Fruit fly (Drosophila melanogaster) whole organism, embryonic: ENCODE measurements around the gene Spec2.
A peak's percentile ranks its signal among the peaks of the same experiment; 100 is the strongest.

Experiments used
- Aef1 ChIP-seq: fragments of 200-800 bp; sonication (Bioruptor generic); IDR thresholded peaks from 3 replicates; pipeline ENCODE4 v1.3.6; 2022; ENCODE audit warnings: missing biosample characterization, missing genetic modification characterization
- Atf-2 ChIP-seq: fragments of 200-800 bp; sonication (Bioruptor generic); optimal IDR thresholded peaks from 2 replicates; lab custom pipeline; 2016; ENCODE audit warnings: missing biosample characterization, missing genetic modification characterization
- BEAF-32 ChIP-seq: fragments of 200-800 bp; sonication (Bioruptor generic); optimal IDR thresholded peaks from 3 replicates; lab custom pipeline; 2017; ENCODE audit warnings: missing biosample characterization, missing genetic modification characterization, mild to moderate bottlenecking, moderate library complexity, missing genetic modification reagents
- Bteb2 ChIP-seq: fragments of 200-800 bp; sonication (Bioruptor generic); optimal IDR thresholded peaks from 2 replicates; lab custom pipeline; 2016; ENCODE audit warnings: missing biosample characterization, missing genetic modification characterization
- CG10366 ChIP-seq: fragments of 200-800 bp; sonication (Bioruptor generic); IDR thresholded peaks from 2 replicates; pipeline ENCODE4 v1.3.6; 2022; ENCODE audit warnings: missing biosample characterization, missing genetic modification characterization
- CG10462 ChIP-seq: fragments of 200-800 bp; sonication (Bioruptor generic); optimal IDR thresholded peaks from 2 replicates; lab custom pipeline; 2016; ENCODE audit warnings: missing biosample characterization, missing genetic modification characterization
- CG11093 ChIP-seq: fragments of 200-800 bp; sonication (Bioruptor generic); IDR thresholded peaks from 3 replicates; pipeline ENCODE4 v1.3.6; 2022; ENCODE audit warnings: missing biosample characterization, missing genetic modification characterization
- CG11456 ChIP-seq: fragments of 200-800 bp; sonication (Bioruptor generic); IDR thresholded peaks from 3 replicates; pipeline ENCODE4 v1.3.6; 2022; ENCODE audit warnings: missing biosample characterization, missing genetic modification characterization
- CG11723 ChIP-seq: fragments of 200-800 bp; sonication (Bioruptor generic); optimal IDR thresholded peaks from 2 replicates; lab custom pipeline; 2017; ENCODE audit warnings: missing biosample characterization, mild to moderate bottlenecking, missing genetic modification characterization
- CG12219 ChIP-seq: fragments of 200-800 bp; sonication (Bioruptor generic); optimal IDR thresholded peaks from 3 replicates; lab custom pipeline; 2018; ENCODE audit warnings: missing biosample characterization, mild to moderate bottlenecking, missing genetic modification characterization
- CG13894 ChIP-seq: fragments of 200-800 bp; sonication (Bioruptor generic); optimal IDR thresholded peaks from 3 replicates; lab custom pipeline; 2018; ENCODE audit warnings: missing biosample characterization, mild to moderate bottlenecking, missing genetic modification characterization, moderate library complexity
- CG15269 ChIP-seq: fragments of 200-800 bp; sonication (Bioruptor generic); optimal IDR thresholded peaks from 2 replicates; lab custom pipeline; 2018; ENCODE audit warnings: missing biosample characterization, mild to moderate bottlenecking, missing genetic modification characterization, moderate library complexity
- CG1529 ChIP-seq: fragments of 200-800 bp; sonication (Bioruptor generic); optimal IDR thresholded peaks from 3 replicates; lab custom pipeline; 2018; ENCODE audit warnings: missing biosample characterization, missing genetic modification characterization
- CG16779 ChIP-seq: fragments of 200-800 bp; sonication (Bioruptor generic); IDR thresholded peaks from 2 replicates; pipeline ENCODE4 v1.3.6; 2022; ENCODE audit warnings: missing biosample characterization, missing genetic modification characterization
- CG18011 ChIP-seq: fragments of 200-800 bp; sonication (Bioruptor generic); optimal IDR thresholded peaks from 2 replicates; lab custom pipeline; 2017; ENCODE audit warnings: missing biosample characterization, missing genetic modification characterization, mild to moderate bottlenecking, moderate library complexity, missing genotype
- CG18262 ChIP-seq: fragments of 200-800 bp; optimal IDR thresholded peaks from 3 replicates; lab custom pipeline; 2019; ENCODE audit warnings: missing biosample characterization, mild to moderate bottlenecking, missing genetic modification characterization, moderate library complexity
- CG18619 ChIP-seq: fragments of 200-800 bp; sonication (Bioruptor generic); optimal IDR thresholded peaks from 3 replicates; lab custom pipeline; 2017; ENCODE audit warnings: missing biosample characterization, mild to moderate bottlenecking, missing genetic modification characterization
- CG30403 ChIP-seq: fragments of 200-800 bp; sonication (Bioruptor generic); optimal IDR thresholded peaks from 3 replicates; lab custom pipeline; 2016; ENCODE audit warnings: missing biosample characterization, missing genetic modification characterization
- CG3407 ChIP-seq: fragments of 200-800 bp; sonication (Bioruptor generic); optimal IDR thresholded peaks from 2 replicates; lab custom pipeline; 2018; ENCODE audit warnings: missing biosample characterization, mild to moderate bottlenecking, missing genetic modification characterization
- CG34422 ChIP-seq: fragments of 200-800 bp; sonication (Bioruptor generic); IDR thresholded peaks from 3 replicates; pipeline ENCODE4 v1.3.6; 2022; ENCODE audit warnings: missing biosample characterization, missing genetic modification characterization
- CG43689 ChIP-seq: fragments of 200-800 bp; sonication (Bioruptor generic); IDR thresholded peaks from 2 replicates; pipeline ENCODE4 v1.3.6; 2022; ENCODE audit warnings: missing biosample characterization, missing genetic modification characterization
- CG4730 ChIP-seq: fragments of 200-800 bp; sonication (Bioruptor generic); IDR thresholded peaks from 2 replicates; pipeline ENCODE4 v1.3.6; 2022; ENCODE audit warnings: missing biosample characterization, missing genetic modification characterization
- CG4820 ChIP-seq: fragments of 200-800 bp; sonication (Bioruptor generic); optimal IDR thresholded peaks from 3 replicates; lab custom pipeline; 2016; ENCODE audit warnings: missing biosample characterization, missing genetic modification characterization
- CG6254 ChIP-seq: fragments of 200-800 bp; sonication (Bioruptor generic); optimal IDR thresholded peaks from 3 replicates; lab custom pipeline; 2017; ENCODE audit warnings: mild to moderate bottlenecking, missing biosample characterization, missing genetic modification reagents, missing genetic modification characterization
- CG7372 ChIP-seq: fragments of 200-800 bp; sonication (Bioruptor generic); IDR thresholded peaks from 2 replicates; pipeline ENCODE4 v1.3.6; 2022; ENCODE audit warnings: missing biosample characterization, missing genetic modification characterization
- CG7928 ChIP-seq: fragments of 200-800 bp; sonication (Bioruptor generic); optimal IDR thresholded peaks from 2 replicates; lab custom pipeline; 2017; ENCODE audit warnings: missing biosample characterization, mild to moderate bottlenecking, missing genetic modification characterization
- Camta ChIP-seq: fragments of 200-800 bp; sonication (Bioruptor generic); optimal IDR thresholded peaks from 2 replicates; lab custom pipeline; 2016; ENCODE audit warnings: missing biosample characterization, missing genetic modification characterization
- CkIIα-i1 ChIP-seq: fragments of 200-800 bp; sonication (Bioruptor generic); IDR thresholded peaks from 2 replicates; pipeline ENCODE4 v1.3.6; 2022; ENCODE audit warnings: missing biosample characterization, missing genetic modification characterization
- Doc2 ChIP-seq: fragments of 200-800 bp; sonication (Bioruptor generic); IDR thresholded peaks from 2 replicates; pipeline ENCODE4 v1.3.6; 2022; ENCODE audit warnings: missing biosample characterization, missing genetic modification characterization
- Fer2 ChIP-seq: fragments of 200-800 bp; sonication (Bioruptor generic); optimal IDR thresholded peaks from 2 replicates; lab custom pipeline; 2018; ENCODE audit warnings: missing biosample characterization, mild to moderate bottlenecking, missing genetic modification characterization, moderate library complexity
- Gsc ChIP-seq: fragments of 200-800 bp; sonication (Bioruptor generic); IDR thresholded peaks from 2 replicates; pipeline ENCODE4 v1.3.6; 2022; ENCODE audit warnings: missing biosample characterization, missing genetic modification characterization
- Hey ChIP-seq: fragments of 200-800 bp; sonication (Bioruptor generic); optimal IDR thresholded peaks from 3 replicates; lab custom pipeline; 2018; ENCODE audit warnings: missing biosample characterization, mild to moderate bottlenecking, missing genetic modification characterization
- Hmx ChIP-seq: fragments of 200-800 bp; sonication (Bioruptor generic); optimal IDR thresholded peaks from 2 replicates; lab custom pipeline; 2016; ENCODE audit warnings: missing biosample characterization, missing genetic modification characterization
- Hr39 ChIP-seq: fragments of >200 bp; optimal IDR thresholded peaks from 2 replicates; lab custom pipeline; 2017
- MBD-R2 ChIP-seq: fragments of 200-800 bp; sonication (Bioruptor generic); IDR thresholded peaks from 2 replicates; pipeline ENCODE4 v1.3.6; 2022; ENCODE audit warnings: missing biosample characterization, missing genetic modification characterization
- NC2α ChIP-seq: fragments of 200-800 bp; sonication (Bioruptor generic); optimal IDR thresholded peaks from 2 replicates; lab custom pipeline; 2016; ENCODE audit warnings: missing biosample characterization, missing genetic modification characterization
- Sry-δ ChIP-seq: fragments of 200-800 bp; sonication (Bioruptor generic); optimal IDR thresholded peaks from 2 replicates; lab custom pipeline; 2016; ENCODE audit warnings: missing biosample characterization, missing genetic modification characterization
- ac ChIP-seq: fragments of 200-800 bp; sonication (Bioruptor generic); optimal IDR thresholded peaks from 3 replicates; lab custom pipeline; 2017; ENCODE audit warnings: missing biosample characterization, mild to moderate bottlenecking, missing genetic modification characterization
- amos ChIP-seq: fragments of 200-800 bp; sonication (Bioruptor generic); IDR thresholded peaks from 2 replicates; pipeline ENCODE4 v1.3.6; 2022; ENCODE audit warnings: missing biosample characterization, missing genetic modification characterization; ENCODE audit not compliant: partially characterized antibody
- ap ChIP-seq: fragments of 200-800 bp; sonication (Bioruptor generic); IDR thresholded peaks from 2 replicates; pipeline ENCODE4 v1.3.6; 2022; ENCODE audit warnings: missing biosample characterization, missing genetic modification characterization
- bcd ChIP-seq: fragments of 200-800 bp; sonication (Bioruptor generic); optimal IDR thresholded peaks from 2 replicates; lab custom pipeline; 2017; ENCODE audit warnings: missing biosample characterization, mild to moderate bottlenecking, missing genetic modification characterization
- croc ChIP-seq: fragments of 200-800 bp; sonication (Bioruptor generic); conservative IDR thresholded peaks from 3 replicates; pipeline ENCODE4 v1.3.6; 2022; ENCODE audit warnings: missing biosample characterization, missing genetic modification characterization
- dan ChIP-seq: fragments of 200-800 bp; sonication (Bioruptor generic); IDR thresholded peaks from 2 replicates; pipeline ENCODE4 v1.3.6; 2022; ENCODE audit warnings: missing biosample characterization, missing genetic modification characterization
- fu2 ChIP-seq: fragments of 200-800 bp; sonication (Bioruptor generic); optimal IDR thresholded peaks from 2 replicates; lab custom pipeline; 2016; ENCODE audit warnings: missing biosample characterization, missing genetic modification characterization
- h ChIP-seq: fragments of >200 bp; optimal IDR thresholded peaks from 2 replicates; lab custom pipeline; 2017
- kah ChIP-seq: fragments of 200-800 bp; sonication (Bioruptor generic); optimal IDR thresholded peaks from 2 replicates; lab custom pipeline; 2018; ENCODE audit warnings: missing biosample characterization, mild to moderate bottlenecking, missing genetic modification characterization
- ken ChIP-seq: fragments of 200-800 bp; sonication (Bioruptor generic); IDR thresholded peaks from 3 replicates; pipeline ENCODE4 v1.3.6; 2022; ENCODE audit warnings: missing biosample characterization, missing genetic modification characterization
- mirr ChIP-seq: fragments of 200-800 bp; sonication (Bioruptor generic); optimal IDR thresholded peaks from 3 replicates; lab custom pipeline; 2018; ENCODE audit warnings: missing biosample characterization, mild to moderate bottlenecking, missing genetic modification characterization
- peb ChIP-seq: fragments of 200-800 bp; sonication (Bioruptor generic); IDR thresholded peaks from 2 replicates; pipeline ENCODE4 v1.3.6; 2022; ENCODE audit warnings: missing biosample characterization, missing genetic modification characterization
- pfk ChIP-seq: fragments of 200-800 bp; sonication (Bioruptor generic); optimal IDR thresholded peaks from 2 replicates; lab custom pipeline; 2018; ENCODE audit warnings: missing biosample characterization, mild to moderate bottlenecking, missing genetic modification characterization, moderate library complexity
- tap ChIP-seq: fragments of 200-800 bp; optimal IDR thresholded peaks from 3 replicates; lab custom pipeline; 2019; ENCODE audit warnings: missing biosample characterization, mild to moderate bottlenecking, missing genetic modification characterization, moderate library complexity
- ttk ChIP-seq: fragments of 200-800 bp; sonication (Bioruptor generic); IDR thresholded peaks from 2 replicates; pipeline ENCODE4 v2.1.2; 2022; ENCODE audit warnings: missing biosample characterization, missing genetic modification characterization
- tup ChIP-seq: fragments of 200-800 bp; sonication (Bioruptor generic); optimal IDR thresholded peaks from 2 replicates; lab custom pipeline; 2016; ENCODE audit warnings: missing biosample characterization, mild to moderate bottlenecking, missing genetic modification characterization, moderate library complexity

Gene Spec2

DNA sequence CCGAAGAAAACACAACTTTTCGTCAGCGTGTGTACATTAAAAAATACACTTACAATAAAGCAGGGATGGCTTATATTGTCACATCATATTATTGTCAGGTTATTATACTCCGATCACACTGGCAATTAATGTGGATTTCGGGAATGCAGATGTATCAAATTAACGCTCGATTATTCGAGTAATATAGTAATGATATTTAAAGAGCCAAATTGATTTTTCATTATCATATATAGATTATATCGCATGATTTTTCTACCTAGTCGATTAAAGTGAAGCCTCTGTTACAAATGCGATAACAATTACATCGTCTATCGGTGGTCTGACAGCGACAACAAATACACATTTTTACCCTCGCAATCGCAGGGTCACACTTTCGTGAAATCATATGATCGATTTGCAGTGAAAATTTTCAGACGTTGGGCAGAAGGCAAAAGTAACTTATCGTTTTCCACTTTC, 32.5 kb downstream of the Spec2 start, which contains the start of the genes noi and Vha26 (continued):
- TF ChIP-seq Doc2 (GFP tag; lab: Robert Waterston, UW) (no peak), Fer2 (tag; lab: Kevin White, UChicago) (peak; percentile 8), CG16779 (GFP tag; lab: Robert Waterston, UW) (no peak), h (no peak), fu2 (GFP tag; lab: Kevin White, UChicago) (no peak), dan (GFP tag; lab: Robert Waterston, UW) (no peak), ac (GFP tag; lab: Kevin White, UChicago) (no peak), Sry-δ (GFP tag; lab: Kevin White, UChicago) (peak; percentile 74), CG15269 (tag; lab: Kevin White, UChicago) (no peak), Bteb2 (GFP tag; lab: Kevin White, UChicago) (no peak), Hr39 (no peak), ap (GFP tag; lab: Robert Waterston, UW) (no peak), peb (GFP tag; lab: Robert Waterston, UW) (no peak), CG6254 (GFP tag; lab: Kevin White, UChicago) (no peak), CG11723 (no peak), CG43689 (GFP tag; lab: Robert Waterston, UW) (no peak), NC2α (no peak), CG18262 (peak; percentile 37), kah (GFP tag; lab: Kevin White, UChicago) (no peak), CG10366 (GFP tag; lab: Robert Waterston, UW) (no peak), CG4820 (GFP tag; lab: Kevin White, UChicago) (no peak), CG30403 (GFP tag; lab: Kevin White, UChicago) (peak; percentile 23), CG12219 (GFP tag; lab: Kevin White, UChicago) (no peak), CG4730 (GFP tag; lab: Robert Waterston, UW) (no peak), croc (no peak), tup (GFP tag; lab: Kevin White, UChicago) (no peak), Gsc (GFP tag; lab: Robert Waterston, UW) (no peak), CG7372 (peak; percentile 21; the same call in 1 of the 2 replicates), bcd (GFP tag; lab: Kevin White, UChicago) (no peak), CG1529 (GFP tag; lab: Kevin White, UChicago) (no peak), CG18011 (GFP tag; lab: Kevin White, UChicago) (no peak), MBD-R2 (GFP tag; lab: Robert Waterston, UW) (peak; percentile 61), BEAF-32 (GFP tag; lab: Kevin White, UChicago) (peak; percentile 77), tap (no peak), CG11456 (no peak), CG13894 (no peak), CG7928 (peak; percentile 96), Hmx (GFP tag; lab: Kevin White, UChicago) (no peak), CG10462 (GFP tag; lab: Kevin White, UChicago) (no peak), mirr (GFP tag; lab: Kevin White, UChicago) (peak; percentile 31), amos (GFP tag; lab: Robert Waterston, UW) (peak; percentile 59), Atf-2 (GFP tag; lab: Kevin White, UChicago) (no peak), Camta (GFP tag; lab: Kevin White, UChicago) (no peak), CG34422 (GFP tag; lab: Robert Waterston, UW) (no peak), Hey (tag; lab: Kevin White, UChicago) (no peak), pfk (GFP tag; lab: Kevin White, UChicago) (peak; percentile 39), CG11093 (GFP tag; lab: Robert Waterston, UW) (no peak), Aef1 (GFP tag; lab: Robert Waterston, UW) (0 out of 3 replicates have a peak, but pooled peaks have one; percentile 25), CkIIα-i1 (GFP tag; lab: Robert Waterston, UW) (no peak), ttk (GFP tag; lab: Robert Waterston, UW) (no peak), CG18619 (GFP tag; lab: Kevin White, UChicago) (peak; percentile 20), ken (GFP tag; lab: Robert Waterston, UW) (no peak), CG3407 (no peak)
